Worm (Caenorhabditis elegans) whole organism, young adult: Measurements from ENCODE around the gene tpra-1.
"Not testable (repeated sequence)": the region's sequence is repeated elsewhere in the genome, so short reads cannot be mapped to it uniquely, and the experiment has no call there.

Source experiments
- B0261.1 ChIP-seq: sonication (generic microtip); optimal IDR thresholded peaks from 2 replicates; lab custom pipeline; 2016; ENCODE audit warnings: mild to moderate bottlenecking, missing genetic modification characterization, moderate library complexity, missing compliant biosample characterization
- C17E4.6 ChIP-seq: fragments of 200-800 bp; sonication (Bioruptor generic); IDR thresholded peaks from 2 replicates; pipeline ENCODE4 v1.3.6; 2022; ENCODE audit warnings: missing genetic modification reagents, missing genetic modification characterization, missing compliant biosample characterization
- D2030.7 ChIP-seq: fragments of 200-800 bp; sonication (Bioruptor generic); IDR thresholded peaks from 2 replicates; pipeline ENCODE4 v1.3.6; 2022; ENCODE audit warnings: missing genetic modification reagents, missing genetic modification characterization, missing compliant biosample characterization
- F10E7.11 ChIP-seq: sonication (generic microtip); optimal IDR thresholded peaks from 2 replicates; lab custom pipeline; 2017; ENCODE audit warnings: mild to moderate bottlenecking, missing genetic modification characterization, moderate library complexity, missing compliant biosample characterization
- F33H1.4 ChIP-seq: fragments of 200-800 bp; sonication (Bioruptor generic); IDR thresholded peaks from 2 replicates; pipeline ENCODE4 v1.3.6; 2022; ENCODE audit warnings: missing genetic modification reagents, missing genetic modification characterization, missing compliant biosample characterization
- F52B5.7 ChIP-seq: sonication (generic microtip); optimal IDR thresholded peaks from 2 replicates; lab custom pipeline; 2016; ENCODE audit warnings: mild to moderate bottlenecking, missing genetic modification characterization, missing compliant biosample characterization
- Y67H2A.10 ChIP-seq: fragments of 200-800 bp; sonication (Bioruptor generic); conservative IDR thresholded peaks from 2 replicates; pipeline ENCODE4 v1.3.6; 2022; ENCODE audit warnings: missing genetic modification reagents, missing genetic modification characterization, missing compliant biosample characterization
- Y95B8A.8 ChIP-seq: fragments of 200-800 bp; sonication (Bioruptor generic); IDR thresholded peaks from 2 replicates; pipeline ENCODE4 v1.3.6; 2022; ENCODE audit warnings: missing genetic modification reagents, missing genetic modification characterization, missing compliant biosample characterization
- aptf-3 ChIP-seq: fragments of 200-800 bp; sonication (Bioruptor generic); IDR thresholded peaks from 2 replicates; pipeline ENCODE4 v1.3.6; 2022; ENCODE audit warnings: missing genetic modification characterization, missing compliant biosample characterization
- attf-3 ChIP-seq: fragments of 200-800 bp; sonication (Bioruptor generic); conservative IDR thresholded peaks from 2 replicates; pipeline ENCODE4 v1.3.6; 2022; ENCODE audit warnings: missing genetic modification reagents, missing genetic modification characterization, missing compliant biosample characterization
- bed-1 ChIP-seq: fragments of 200-800 bp; sonication (Bioruptor generic); IDR thresholded peaks from 2 replicates; pipeline ENCODE4 v1.3.6; 2022; ENCODE audit warnings: missing genetic modification reagents, missing genetic modification characterization, missing compliant biosample characterization
- cebp-1 ChIP-seq, 2 experiments: fragments of 200-800 bp in 1 of 2; sonication (Bioruptor generic) in 1 of 2; sonication (generic microtip) in 1 of 2; IDR thresholded peaks in 1 of 2; optimal IDR thresholded peaks in 1 of 2; 2 replicates each; pipeline versions ENCODE4 v1.3.6 to Lab custom; 2017 to 2022; ENCODE audit warnings: missing compliant biosample characterization in 2 of 2, missing genetic modification characterization in 2 of 2, mild to moderate bottlenecking in 1 of 2, missing genetic modification reagents in 1 of 2, moderate library complexity in 1 of 2
- cebp-2 ChIP-seq: fragments of 200-800 bp; sonication (Bioruptor generic); IDR thresholded peaks from 2 replicates; pipeline ENCODE4 v1.3.6; 2022; ENCODE audit warnings: missing genetic modification characterization, missing compliant biosample characterization
- ceh-100 ChIP-seq: fragments of 200-800 bp; sonication (Bioruptor generic); IDR thresholded peaks from 2 replicates; pipeline ENCODE4 v1.3.6; 2022; ENCODE audit warnings: missing genetic modification reagents, missing genetic modification characterization, missing compliant biosample characterization
- ceh-58 ChIP-seq: fragments of 200-800 bp; sonication (Bioruptor generic); IDR thresholded peaks from 2 replicates; pipeline ENCODE4 v1.3.6; 2022; ENCODE audit warnings: missing genetic modification characterization, missing compliant biosample characterization
- ceh-91 ChIP-seq: fragments of 200-800 bp; sonication (Bioruptor generic); IDR thresholded peaks from 2 replicates; pipeline ENCODE4 v1.3.6; 2022; ENCODE audit warnings: missing genetic modification reagents, missing genetic modification characterization, missing compliant biosample characterization
- dox-1 ChIP-seq: fragments of 200-800 bp; sonication (Bioruptor generic); IDR thresholded peaks from 2 replicates; pipeline ENCODE4 v1.3.6; 2022; ENCODE audit warnings: missing genetic modification reagents, missing genetic modification characterization, missing compliant biosample characterization
- efl-1 ChIP-seq: fragments of 150-350 bp; optimal IDR thresholded peaks from 2 replicates; lab custom pipeline; 2014; ENCODE audit warnings: missing biosample characterization, missing genetic modification reagents, missing genetic modification characterization
- egl-44 ChIP-seq: fragments of 200-800 bp; sonication (Bioruptor generic); IDR thresholded peaks from 2 replicates; pipeline ENCODE4 v1.3.6; 2022; ENCODE audit warnings: missing genetic modification reagents, missing genetic modification characterization, missing compliant biosample characterization
- hmg-1.2 ChIP-seq: fragments of 200-800 bp; sonication (Bioruptor generic); IDR thresholded peaks from 2 replicates; pipeline ENCODE4 v1.3.6; 2022; ENCODE audit warnings: missing genetic modification reagents, missing genetic modification characterization, missing compliant biosample characterization
- lin-26 ChIP-seq: fragments of 200-800 bp; sonication (Bioruptor generic); IDR thresholded peaks from 2 replicates; pipeline ENCODE4 v1.3.6; 2022; ENCODE audit warnings: missing genetic modification reagents, missing genetic modification characterization, missing compliant biosample characterization
- lin-40 ChIP-seq: sonication (generic microtip); optimal IDR thresholded peaks from 2 replicates; lab custom pipeline; 2016; ENCODE audit warnings: missing genetic modification characterization, mild to moderate bottlenecking, missing compliant biosample characterization, missing genotype, missing genetic modification reagents
- madf-6 ChIP-seq: fragments of 200-800 bp; sonication (Bioruptor generic); IDR thresholded peaks from 2 replicates; pipeline ENCODE4 v1.3.6; 2022; ENCODE audit warnings: missing genetic modification reagents, missing genetic modification characterization, missing compliant biosample characterization
- mes-4 ChIP-seq: sonication (generic microtip); optimal IDR thresholded peaks from 2 replicates; lab custom pipeline; 2016; ENCODE audit warnings: missing genotype, missing genetic modification characterization, missing compliant biosample characterization
- nhr-120 ChIP-seq: fragments of 200-800 bp; sonication (Bioruptor generic); IDR thresholded peaks from 2 replicates; pipeline ENCODE4 v1.3.6; 2022; ENCODE audit warnings: missing genetic modification characterization, missing compliant biosample characterization
- nhr-90 ChIP-seq: sonication (generic microtip); optimal IDR thresholded peaks from 2 replicates; lab custom pipeline; 2016; ENCODE audit warnings: missing genotype, mild to moderate bottlenecking, missing genetic modification characterization, missing compliant biosample characterization
- rec-8 ChIP-seq, 2 experiments: sonication (generic microtip); optimal IDR thresholded peaks; 2 replicates each; lab custom pipeline; 2016; ENCODE audit warnings: mild to moderate bottlenecking in 2 of 2, missing genetic modification characterization in 2 of 2, missing genetic modification reagents in 2 of 2, missing genotype in 2 of 2, missing biosample characterization in 1 of 2, missing compliant biosample characterization in 1 of 2, moderate library complexity in 1 of 2
- rpc-1 ChIP-seq, 2 experiments: fragments of 150-350 bp in 1 of 2; sonication (generic microtip) in 1 of 2; optimal IDR thresholded peaks; 2 replicates each; lab custom pipeline; 2014 to 2018; ENCODE audit warnings: missing biosample characterization in 1 of 2, missing genetic modification characterization in 1 of 2, missing genetic modification reagents in 1 of 2, missing genotype in 1 of 2
- tbp1 ChIP-seq: fragments of 200-800 bp; sonication (Bioruptor generic); optimal IDR thresholded peaks from 2 replicates; lab custom pipeline; 2018; ENCODE audit warnings: mild to moderate bottlenecking, missing genetic modification characterization, missing compliant biosample characterization
- tlf-1 ChIP-seq: fragments of 200-800 bp; sonication (Bioruptor generic); optimal IDR thresholded peaks from 2 replicates; lab custom pipeline; 2018; ENCODE audit warnings: mild to moderate bottlenecking, missing genetic modification characterization, missing compliant biosample characterization
- zfh-2 ChIP-seq: fragments of 200-800 bp; sonication (Bioruptor generic); conservative IDR thresholded peaks from 2 replicates; pipeline ENCODE4 v1.3.6; 2022; ENCODE audit warnings: missing genetic modification reagents, missing genetic modification characterization, missing compliant biosample characterization
- ztf-6 ChIP-seq: fragments of 200-800 bp; sonication (Bioruptor generic); IDR thresholded peaks from 2 replicates; pipeline ENCODE4 v1.3.6; 2022; ENCODE audit warnings: missing genetic modification reagents, missing genetic modification characterization, missing compliant biosample characterization

The tpra-1 gene

ce11 chrIV:8964042-8964441, 7.8 kb downstream of the tpra-1 start (continued):
- TF ChIP-seq B0261.1 (peak; percentile 57), aptf-3 (0 out of 2 replicates have a peak, but pooled peaks have one; percentile 60), C17E4.6 (peak; percentile 12; the same call in 1 of the 2 replicates), ceh-58 (0 out of 2 replicates have a peak, but pooled peaks have one; percentile 53), nhr-120 (GFP tag; lab: Robert Waterston, UW) (0 out of 2 replicates have a peak, but pooled peaks have one; percentile 77), ztf-6 (GFP tag; lab: Robert Waterston, UW) (0 out of 2 replicates have a peak, but pooled peaks have one; percentile 11), ceh-91 (peak; percentile 36; the same call in 1 of the 2 replicates), Y95B8A.8 (GFP tag; lab: Robert Waterston, UW) (0 out of 2 replicates have a peak, but pooled peaks have one; percentile 22), egl-44 (GFP tag; lab: Robert Waterston, UW) (peak; percentile 62), dox-1 (GFP tag; lab: Robert Waterston, UW) (peak; percentile 69; the same call in 1 of the 2 replicates), cebp-2 (0 out of 2 replicates have a peak, but pooled peaks have one; percentile 9), tbp1 (GFP tag; lab: Kevin White, UChicago) (peak; percentile 85), attf-3 (GFP tag; lab: Robert Waterston, UW) (0 out of 2 replicates have a peak, but pooled peaks have one; percentile 13), rpc-1 (tag; optimal IDR thresholded peaks at IDR 0.05; lab: Kevin White, UChicago) (peak; percentile 51), hmg-1.2 (peak; percentile 51), lin-26 (GFP tag; lab: Robert Waterston, UW) (peak; percentile 95), cebp-1 (GFP tag; IDR thresholded peaks at IDR 0.05; lab: Robert Waterston, UW) (peak; percentile 63)
- not testable (repeated sequence) for TF ChIP-seq rpc-1 (optimal IDR thresholded peaks at IDR 0.05; lab: Kevin White, UChicago); cebp-1 (tag; optimal IDR thresholded peaks at IDR 0.05; lab: Kevin White, UChicago)
- TF ChIP-seq, all 124 proteins: peak for 28; not testable (repeated sequence) for 96

ce11 chrIV:8965883-8966282, 9.6 kb downstream of the tpra-1 start, which contains the start of gene C53B4.2:
TSS of gene C53B4.2 (plus strand) at chrIV:8966183.
- TF ChIP-seq Y67H2A.10 (GFP tag; lab: Robert Waterston, UW) (no peak), nhr-90 (tag; lab: Kevin White, UChicago) (no peak), rec-8 (tag; optimal IDR thresholded peaks at IDR 0.05; lab: Kevin White, UChicago) (no peak), ceh-58 (no peak), F10E7.11 (tag; lab: Kevin White, UChicago) (no peak), egl-44 (GFP tag; lab: Robert Waterston, UW) (no peak), D2030.7 (GFP tag; lab: Robert Waterston, UW) (no peak), dox-1 (GFP tag; lab: Robert Waterston, UW) (no peak), cebp-1 (GFP tag; IDR thresholded peaks at IDR 0.05; lab: Robert Waterston, UW) (no peak), cebp-1 (tag; optimal IDR thresholded peaks at IDR 0.05; lab: Kevin White, UChicago) (no peak), mes-4 (tag; lab: Kevin White, UChicago) (no peak), lin-40 (tag; lab: Kevin White, UChicago) (no peak), madf-6 (GFP tag; lab: Robert Waterston, UW) (no peak), F33H1.4 (GFP tag; lab: Robert Waterston, UW) (no peak)

ce11 chrIV:8967990-8968389, 11.7 kb downstream of the tpra-1 start, which contains the start of gene suex-2:
TSS of gene suex-2 (plus strand) at chrIV:8968290.
- TF ChIP-seq efl-1 (GFP tag; lab: Kevin White, UChicago) = no peak
- no peak for TF ChIP-seq ceh-100 (GFP tag; lab: Robert Waterston, UW)
- TF ChIP-seq zfh-2 (GFP tag; lab: Robert Waterston, UW) = no peak
- no peak for TF ChIP-seq madf-6 (GFP tag; lab: Robert Waterston, UW)
- no peak for TF ChIP-seq F52B5.7 (tag; lab: Kevin White, UChicago)
- no peak for TF ChIP-seq tlf-1 (GFP tag; lab: Kevin White, UChicago)
- no peak for TF ChIP-seq bed-1 (GFP tag; lab: Robert Waterston, UW)
- TF ChIP-seq Y67H2A.10 (GFP tag; lab: Robert Waterston, UW) = no peak
